Fruit fly (Drosophila melanogaster) whole organism, embryonic: ENCODE results near the gene kel.
A peak's percentile ranks its signal among the peaks of the same experiment; 100 is the strongest.

Source experiments
- Atf3 ChIP-seq: fragments of 200-800 bp; sonication (Bioruptor generic); optimal IDR thresholded peaks from 3 replicates; lab custom pipeline; 2016; ENCODE audit warnings: missing biosample characterization, missing genetic modification characterization
- Blimp-1 ChIP-seq: fragments of 200-800 bp; sonication (Bioruptor generic); optimal IDR thresholded peaks from 3 replicates; lab custom pipeline; 2018; ENCODE audit warnings: missing biosample characterization, missing genetic modification characterization, mild to moderate bottlenecking, moderate library complexity, missing genetic modification reagents
- BtbVII ChIP-seq: fragments of 200-800 bp; sonication (Bioruptor generic); optimal IDR thresholded peaks from 3 replicates; lab custom pipeline; 2017; ENCODE audit warnings: missing biosample characterization, mild to moderate bottlenecking, missing genetic modification characterization
- CG1024 ChIP-seq: fragments of 200-800 bp; sonication (Bioruptor generic); IDR thresholded peaks from 2 replicates; pipeline ENCODE4 v1.3.6; 2022; ENCODE audit warnings: missing biosample characterization, missing genetic modification characterization
- CG10321 ChIP-seq: fragments of 200-800 bp; sonication (Bioruptor generic); IDR thresholded peaks from 2 replicates; pipeline ENCODE4 v1.3.6; 2022; ENCODE audit warnings: missing biosample characterization, missing genetic modification characterization
- CG11085 ChIP-seq: fragments of 200-800 bp; sonication (Bioruptor generic); IDR thresholded peaks from 2 replicates; pipeline ENCODE4 v1.3.6; 2022; ENCODE audit warnings: missing biosample characterization, missing genetic modification characterization
- CG11456 ChIP-seq: fragments of 200-800 bp; sonication (Bioruptor generic); IDR thresholded peaks from 3 replicates; pipeline ENCODE4 v1.3.6; 2022; ENCODE audit warnings: missing biosample characterization, missing genetic modification characterization
- CG1233 ChIP-seq: fragments of 200-800 bp; sonication (Bioruptor generic); optimal IDR thresholded peaks from 4 replicates; lab custom pipeline; 2018; ENCODE audit warnings: missing biosample characterization, mild to moderate bottlenecking, missing genetic modification characterization
- CG12659 ChIP-seq: fragments of 200-800 bp; sonication (Bioruptor generic); optimal IDR thresholded peaks from 3 replicates; lab custom pipeline; 2017; ENCODE audit warnings: mild to moderate bottlenecking, missing biosample characterization, missing genetic modification reagents, missing genetic modification characterization
- CG13624 ChIP-seq: fragments of 200-800 bp; sonication (Bioruptor generic); optimal IDR thresholded peaks from 2 replicates; lab custom pipeline; 2016; ENCODE audit warnings: missing biosample characterization, missing genetic modification characterization
- CG14441 ChIP-seq: fragments of 200-800 bp; sonication (Bioruptor generic); IDR thresholded peaks from 2 replicates; pipeline ENCODE4 v1.3.6; 2022; ENCODE audit warnings: missing biosample characterization, missing genetic modification characterization
- CG1647 ChIP-seq: fragments of 200-800 bp; sonication (Bioruptor generic); optimal IDR thresholded peaks from 3 replicates; lab custom pipeline; 2016; ENCODE audit warnings: missing biosample characterization, missing genetic modification characterization
- CG16813 ChIP-seq: fragments of 200-800 bp; sonication (Bioruptor generic); IDR thresholded peaks from 3 replicates; pipeline ENCODE4 v1.3.6; 2022; ENCODE audit warnings: missing biosample characterization, missing genetic modification characterization; ENCODE audit not compliant: partially characterized antibody
- CG17359 ChIP-seq: fragments of 200-800 bp; sonication (Bioruptor generic); optimal IDR thresholded peaks from 3 replicates; lab custom pipeline; 2018; ENCODE audit warnings: missing biosample characterization, mild to moderate bottlenecking, missing genetic modification characterization, moderate library complexity
- CG17802 ChIP-seq: fragments of 200-800 bp; sonication (Bioruptor generic); optimal IDR thresholded peaks from 2 replicates; lab custom pipeline; 2018; ENCODE audit warnings: missing biosample characterization, mild to moderate bottlenecking, missing genetic modification characterization, moderate library complexity
- CG18619 ChIP-seq: fragments of 200-800 bp; sonication (Bioruptor generic); optimal IDR thresholded peaks from 3 replicates; lab custom pipeline; 2017; ENCODE audit warnings: missing biosample characterization, mild to moderate bottlenecking, missing genetic modification characterization
- CG18764 ChIP-seq: fragments of 200-800 bp; sonication (Bioruptor generic); optimal IDR thresholded peaks from 3 replicates; lab custom pipeline; 2016; ENCODE audit warnings: missing biosample characterization, missing genetic modification characterization
- CG2202 ChIP-seq: fragments of 200-800 bp; sonication (Bioruptor generic); optimal IDR thresholded peaks from 2 replicates; lab custom pipeline; 2018; ENCODE audit warnings: missing biosample characterization, mild to moderate bottlenecking, missing genetic modification characterization
- CG3065 ChIP-seq: fragments of 200-800 bp; sonication (Bioruptor generic); optimal IDR thresholded peaks from 2 replicates; lab custom pipeline; 2016; ENCODE audit warnings: missing biosample characterization, missing genetic modification characterization
- CG32772 ChIP-seq: fragments of 200-800 bp; sonication (Bioruptor generic); IDR thresholded peaks from 2 replicates; pipeline ENCODE4 v1.3.6; 2022; ENCODE audit warnings: missing biosample characterization, missing genetic modification characterization
- CG33213 ChIP-seq: fragments of 200-800 bp; sonication (Bioruptor generic); optimal IDR thresholded peaks from 3 replicates; lab custom pipeline; 2016; ENCODE audit warnings: missing biosample characterization, missing genetic modification characterization
- CG3847 ChIP-seq: fragments of 200-800 bp; sonication (Bioruptor generic); IDR thresholded peaks from 2 replicates; pipeline ENCODE4 v1.3.6; 2022; ENCODE audit warnings: missing biosample characterization, missing genetic modification characterization
- CG4328 ChIP-seq: fragments of 200-800 bp; sonication (Bioruptor generic); optimal IDR thresholded peaks from 3 replicates; lab custom pipeline; 2017; ENCODE audit warnings: missing biosample characterization, missing genetic modification reagents, missing genetic modification characterization
- CG5180 ChIP-seq: fragments of 200-800 bp; sonication (Bioruptor generic); optimal IDR thresholded peaks from 3 replicates; lab custom pipeline; 2017; ENCODE audit warnings: missing biosample characterization, missing genetic modification characterization, mild to moderate bottlenecking, moderate library complexity, missing genetic modification reagents
- CG7987 ChIP-seq: fragments of 200-800 bp; sonication (Bioruptor generic); optimal IDR thresholded peaks from 2 replicates; lab custom pipeline; 2018; ENCODE audit warnings: missing biosample characterization, mild to moderate bottlenecking, missing genetic modification characterization, moderate library complexity
- CoRest ChIP-seq: fragments of 200-800 bp; sonication (Bioruptor generic); optimal IDR thresholded peaks from 3 replicates; lab custom pipeline; 2018; ENCODE audit warnings: missing biosample characterization, mild to moderate bottlenecking, missing genetic modification characterization, moderate library complexity
- Ets97D ChIP-seq: fragments of 200-800 bp; sonication (Bioruptor generic); optimal IDR thresholded peaks from 3 replicates; lab custom pipeline; 2016; ENCODE audit warnings: missing biosample characterization, missing genetic modification characterization
- HmgD ChIP-seq: fragments of 200-800 bp; sonication (Bioruptor generic); optimal IDR thresholded peaks from 3 replicates; lab custom pipeline; 2016; ENCODE audit warnings: missing biosample characterization, missing genetic modification characterization
- NFAT ChIP-seq: fragments of 200-800 bp; sonication (Bioruptor generic); IDR thresholded peaks from 2 replicates; pipeline ENCODE4 v1.3.6; 2022; ENCODE audit warnings: missing biosample characterization, missing genetic modification characterization
- Poxn ChIP-seq: fragments of 200-800 bp; sonication (Bioruptor generic); IDR thresholded peaks from 2 replicates; pipeline ENCODE4 v1.3.6; 2022; ENCODE audit warnings: missing biosample characterization, missing genetic modification characterization
- Taf1 ChIP-seq: fragments of 200-800 bp; sonication (Bioruptor generic); IDR thresholded peaks from 2 replicates; pipeline ENCODE4 v1.3.6; 2022; ENCODE audit warnings: missing biosample characterization, missing genetic modification characterization
- aop ChIP-seq: fragments of 200-800 bp; sonication (Bioruptor generic); IDR thresholded peaks from 2 replicates; pipeline ENCODE4 v1.3.6; 2022; ENCODE audit warnings: missing biosample characterization, missing genetic modification characterization
- chif ChIP-seq, 2 experiments: fragments of 200-800 bp; sonication (Bioruptor generic); optimal IDR thresholded peaks; 3 replicates each; lab custom pipeline; 2016; ENCODE audit warnings: missing biosample characterization in 2 of 2, missing genetic modification characterization in 2 of 2
- corto ChIP-seq: fragments of 200-800 bp; sonication (Bioruptor generic); optimal IDR thresholded peaks from 2 replicates; lab custom pipeline; 2016; ENCODE audit warnings: missing biosample characterization, mild to moderate bottlenecking, missing genetic modification characterization, moderate library complexity
- en ChIP-seq: fragments of 200-800 bp; sonication (Bioruptor generic); optimal IDR thresholded peaks from 2 replicates; lab custom pipeline; 2016; ENCODE audit warnings: missing biosample characterization, missing genetic modification characterization
- fd64A ChIP-seq: fragments of 200-800 bp; sonication (Bioruptor generic); optimal IDR thresholded peaks from 3 replicates; lab custom pipeline; 2018; ENCODE audit warnings: missing biosample characterization, mild to moderate bottlenecking, missing genetic modification characterization
- ftz-f1 ChIP-seq: fragments of 200-800 bp; sonication (Bioruptor generic); optimal IDR thresholded peaks from 2 replicates; lab custom pipeline; 2016; ENCODE audit warnings: missing biosample characterization, missing genetic modification characterization
- gem ChIP-seq: fragments of 200-800 bp; sonication (Bioruptor generic); optimal IDR thresholded peaks from 2 replicates; lab custom pipeline; 2019; ENCODE audit warnings: missing biosample characterization, mild to moderate bottlenecking, missing genetic modification characterization, moderate library complexity
- kah ChIP-seq: fragments of 200-800 bp; sonication (Bioruptor generic); optimal IDR thresholded peaks from 2 replicates; lab custom pipeline; 2018; ENCODE audit warnings: missing biosample characterization, mild to moderate bottlenecking, missing genetic modification characterization
- kni ChIP-seq: fragments of 200-800 bp; sonication (Bioruptor generic); optimal IDR thresholded peaks from 3 replicates; lab custom pipeline; 2017; ENCODE audit warnings: mild to moderate bottlenecking, missing biosample characterization, missing genetic modification reagents, missing genetic modification characterization
- lilli ChIP-seq: fragments of 200-800 bp; sonication (Bioruptor generic); optimal IDR thresholded peaks from 3 replicates; lab custom pipeline; 2016; ENCODE audit warnings: missing biosample characterization, missing genetic modification characterization
- maf-S ChIP-seq: fragments of 200-800 bp; sonication (Bioruptor generic); optimal IDR thresholded peaks from 2 replicates; lab custom pipeline; 2016; ENCODE audit warnings: missing biosample characterization, missing genetic modification characterization
- peb ChIP-seq: fragments of 200-800 bp; sonication (Bioruptor generic); IDR thresholded peaks from 2 replicates; pipeline ENCODE4 v1.3.6; 2022; ENCODE audit warnings: missing biosample characterization, missing genetic modification characterization
- pita ChIP-seq: fragments of 200-800 bp; sonication (Bioruptor generic); optimal IDR thresholded peaks from 2 replicates; lab custom pipeline; 2017; ENCODE audit warnings: missing biosample characterization, mild to moderate bottlenecking, missing genetic modification characterization
- psq ChIP-seq: fragments of 200-800 bp; sonication (Bioruptor generic); optimal IDR thresholded peaks from 2 replicates; lab custom pipeline; 2017; ENCODE audit warnings: missing biosample characterization, missing genetic modification characterization
- slou ChIP-seq: fragments of 200-800 bp; sonication (Bioruptor generic); optimal IDR thresholded peaks from 3 replicates; lab custom pipeline; 2016; ENCODE audit warnings: missing biosample characterization, missing genetic modification characterization
- sug ChIP-seq: fragments of 200-800 bp; optimal IDR thresholded peaks from 2 replicates; lab custom pipeline; 2019; ENCODE audit warnings: missing biosample characterization, mild to moderate bottlenecking, missing genetic modification characterization, moderate library complexity
- tup ChIP-seq: fragments of 200-800 bp; sonication (Bioruptor generic); optimal IDR thresholded peaks from 2 replicates; lab custom pipeline; 2016; ENCODE audit warnings: missing biosample characterization, mild to moderate bottlenecking, missing genetic modification characterization, moderate library complexity
- z ChIP-seq: fragments of 200-800 bp; sonication (Bioruptor generic); IDR thresholded peaks from 3 replicates; pipeline ENCODE4 v1.3.6; 2022; ENCODE audit warnings: missing biosample characterization, missing genetic modification characterization
- zfh1 ChIP-seq: fragments of 200-800 bp; sonication (Bioruptor generic); IDR thresholded peaks from 3 replicates; pipeline ENCODE4 v1.3.6; 2022; ENCODE audit warnings: missing biosample characterization, missing genetic modification characterization

The kel gene

DNA sequence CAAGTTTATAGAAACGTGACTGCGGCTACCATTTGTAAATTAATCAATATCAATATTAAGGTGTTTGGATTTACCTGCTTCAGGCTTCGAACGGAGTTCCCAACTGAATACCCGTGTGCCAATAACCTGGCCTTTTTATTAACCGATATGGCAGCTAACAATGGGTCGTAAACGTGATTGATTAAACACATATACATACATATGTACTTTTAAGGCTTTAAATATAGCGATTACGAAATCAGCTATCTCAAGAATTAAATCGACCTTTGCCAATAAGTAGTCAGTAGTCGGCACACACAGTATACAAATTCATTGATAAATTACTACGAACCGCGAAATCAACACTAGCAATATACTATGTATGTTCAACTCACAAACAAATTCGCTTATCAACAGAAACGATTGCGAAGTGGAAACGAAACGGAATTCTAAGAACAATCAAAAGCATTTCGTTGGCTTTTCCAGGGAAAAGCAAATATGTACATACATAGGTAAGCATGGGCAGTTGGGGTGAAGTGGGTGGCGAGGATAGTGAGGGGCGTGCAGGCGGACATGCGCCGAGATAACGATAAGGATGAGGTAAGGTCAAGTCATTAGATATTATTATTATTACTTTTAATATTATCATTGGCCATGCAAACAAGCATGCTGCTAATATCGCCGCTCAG, 10.8 kb upstream of the kel start (continued):
- TF ChIP-seq CG7987 (peak; percentile 95), CG1233 (GFP tag; lab: Kevin White, UChicago) (peak; percentile 88), Taf1 (GFP tag; lab: Robert Waterston, UW) (no peak), slou (GFP tag; lab: Kevin White, UChicago) (peak; percentile 27), psq (GFP tag; lab: Kevin White, UChicago) (peak; percentile 31), Blimp-1 (peak; percentile 67), CG13624 (GFP tag; lab: Kevin White, UChicago) (no peak), CG33213 (GFP tag; lab: Kevin White, UChicago) (peak; percentile 40), CG3847 (GFP tag; lab: Robert Waterston, UW) (no peak), CG12659 (peak; percentile 65), CG18764 (GFP tag; lab: Kevin White, UChicago) (peak; percentile 53), CG1647 (GFP tag; lab: Kevin White, UChicago) (peak; percentile 20), CG11085 (GFP tag; lab: Robert Waterston, UW) (no peak), chif (GFP tag; optimal IDR thresholded peaks at IDR 0.05; lab: Kevin White, UChicago) (peak in 1 of 2 experiments; percentile 74), CG14441 (GFP tag; lab: Robert Waterston, UW) (peak; percentile 47; the same call in 1 of the 2 replicates), CG1024 (GFP tag; lab: Robert Waterston, UW) (peak; percentile 62; the same call in 1 of the 2 replicates), NFAT (GFP tag; lab: Robert Waterston, UW) (peak; percentile 76), Poxn (GFP tag; lab: Robert Waterston, UW) (no peak), maf-S (GFP tag; lab: Kevin White, UChicago) (no peak), CG5180 (GFP tag; lab: Kevin White, UChicago) (peak; percentile 64), fd64A (GFP tag; lab: Kevin White, UChicago) (peak; percentile 87), z (GFP tag; lab: Robert Waterston, UW) (0 out of 3 replicates have a peak, but pooled peaks have one; percentile 49), gem (peak; percentile 66), CG17802 (tag; lab: Kevin White, UChicago) (peak; percentile 25), peb (GFP tag; lab: Robert Waterston, UW) (no peak), BtbVII (peak; percentile 75), CG3065 (GFP tag; lab: Kevin White, UChicago) (peak; percentile 14), ftz-f1 (GFP tag; lab: Kevin White, UChicago) (peak; percentile 67), aop (GFP tag; lab: Robert Waterston, UW) (0 out of 2 replicates have a peak, but pooled peaks have one; percentile 28), HmgD (GFP tag; lab: Kevin White, UChicago) (no peak), Atf3 (peak; percentile 4), CG10321 (GFP tag; lab: Robert Waterston, UW) (no peak; the same call in 1 of the 2 replicates), CG4328 (GFP tag; lab: Kevin White, UChicago) (peak; percentile 68), kah (GFP tag; lab: Kevin White, UChicago) (peak; percentile 45), CG2202 (tag; lab: Kevin White, UChicago) (peak; percentile 80), CG32772 (no peak), CG16813 (GFP tag; lab: Robert Waterston, UW) (no peak), en (GFP tag; lab: Kevin White, UChicago) (no peak), tup (GFP tag; lab: Kevin White, UChicago) (peak; percentile 35), Ets97D (no peak), kni (peak; percentile 59), pita (GFP tag; lab: Kevin White, UChicago) (no peak), corto (GFP tag; lab: Kevin White, UChicago) (no peak), CoRest (tag; lab: Kevin White, UChicago) (peak; percentile 24), zfh1 (GFP tag; lab: Robert Waterston, UW) (peak; percentile 66; the same call in 1 of the 3 replicates), CG18619 (GFP tag; lab: Kevin White, UChicago) (peak; percentile 56), lilli (peak; percentile 12), CG11456 (peak; percentile 62; the same call in 2 of the 3 replicates), CG17359 (tag; lab: Kevin White, UChicago) (peak; percentile 73), sug (tag; lab: Kevin White, UChicago) (peak; percentile 77)
